Fruit fly (Drosophila melanogaster) whole organism: ENCODE measurements around the gene CG34183.

ENCODE experiments used
- Dll ChIP-seq: fragments of >200 bp; optimal IDR thresholded peaks from 2 replicates; lab custom pipeline; 2017
- EcR ChIP-seq, 2 experiments: fragments of >200 bp; optimal IDR thresholded peaks; 2 replicates each; lab custom pipeline; 2017; ENCODE audit warnings: missing biosample characterization in 2 of 2, missing genetic modification characterization in 2 of 2, missing genetic modification reagents in 2 of 2
- psq ChIP-seq: fragments of >200 bp; optimal IDR thresholded peaks from 2 replicates; lab custom pipeline; 2017

DNA sequence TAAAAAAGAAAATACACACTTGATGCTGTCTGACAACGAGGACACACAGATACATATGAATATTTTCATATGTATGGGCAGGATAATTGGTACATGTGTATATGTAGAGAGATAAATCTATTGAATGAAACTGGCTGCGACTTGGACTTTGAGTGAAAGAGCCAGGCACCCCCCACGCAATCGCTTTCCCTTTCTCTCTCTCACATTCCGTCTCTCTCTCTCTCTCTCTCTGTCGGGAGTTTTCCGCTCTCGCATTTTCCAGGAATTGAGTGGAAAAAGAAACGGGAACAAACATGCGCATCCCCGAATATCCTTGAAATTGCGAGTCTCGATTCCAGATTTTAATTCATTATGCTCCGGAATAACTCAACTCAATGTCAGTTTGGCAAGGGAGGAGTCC lies 27.1 kb downstream of the CG34183 start:
- TF ChIP-seq Dll (lab: Kevin White, UChicago) (no peak), EcR (GFP tag; optimal IDR thresholded peaks at IDR 0.05; lab: Kevin White, UChicago) (no peak), psq (lab: Kevin White, UChicago) (no peak)
